Fruit fly (Drosophila melanogaster): ENCODE results near the gene CG14720.

dm6 chr3R:11670888-11671287, 40.6 kb upstream of the CG14720 start:
- TF ChIP-seq h (optimal IDR thresholded peaks at IDR 0.05) (no peak), psq (optimal IDR thresholded peaks at IDR 0.05) (no peak), Sin3A (optimal IDR thresholded peaks at IDR 0.05) (no peak)

All from Kc167 (cell line).